Worm (Caenorhabditis elegans) whole organism, L4 larva: ENCODE results near the gene Y73C8B.1.

ENCODE experiments used
- D1046.2 ChIP-seq: fragments of 200-800 bp; sonication (Bioruptor generic); IDR thresholded peaks from 2 replicates; pipeline ENCODE4 v1.3.6; 2022; ENCODE audit warnings: missing genetic modification characterization, missing compliant biosample characterization
- F26F4.8 ChIP-seq: fragments of 200-800 bp; sonication (Bioruptor generic); conservative IDR thresholded peaks from 2 replicates; pipeline ENCODE4 v1.3.6; 2022; ENCODE audit warnings: missing genetic modification characterization, missing compliant biosample characterization
- F49E8.2 ChIP-seq: sonication (generic microtip); optimal IDR thresholded peaks from 2 replicates; lab custom pipeline; 2016; ENCODE audit warnings: missing compliant biosample characterization, mild to moderate bottlenecking, missing genetic modification characterization, borderline replicate concordance
- R02D3.7 ChIP-seq: fragments of 150-350 bp; sonication (generic microtip); optimal IDR thresholded peaks from 3 replicates; lab custom pipeline; 2014; ENCODE audit warnings: missing biosample characterization, missing genetic modification characterization
- T20F7.1 ChIP-seq: fragments of 200-800 bp; sonication (Bioruptor generic); optimal IDR thresholded peaks from 2 replicates; lab custom pipeline; 2018; ENCODE audit warnings: mild to moderate bottlenecking, missing genetic modification characterization, missing compliant biosample characterization
- T26A8.4 ChIP-seq: fragments of 200-800 bp; sonication (Bioruptor generic); IDR thresholded peaks from 2 replicates; pipeline ENCODE4 v1.3.6; 2022; ENCODE audit warnings: missing genetic modification characterization, missing compliant biosample characterization
- Y105C5A.15 ChIP-seq: fragments of 200-800 bp; sonication (Bioruptor generic); IDR thresholded peaks from 2 replicates; pipeline ENCODE4 v1.3.6; 2022; ENCODE audit warnings: missing genetic modification characterization, missing compliant biosample characterization
- Y48G9A.11 ChIP-seq: fragments of 200-800 bp; sonication (Bioruptor generic); IDR thresholded peaks from 2 replicates; pipeline ENCODE4 v1.3.6; 2022; ENCODE audit warnings: missing genetic modification reagents, missing genetic modification characterization, missing compliant biosample characterization
- Y75B8A.6 ChIP-seq: fragments of 200-800 bp; sonication (Bioruptor generic); IDR thresholded peaks from 2 replicates; pipeline ENCODE4 v1.3.6; 2022; ENCODE audit warnings: missing genetic modification reagents, missing genetic modification characterization, missing compliant biosample characterization
- ZK337.2 ChIP-seq: fragments of 200-800 bp; sonication (Bioruptor generic); IDR thresholded peaks from 2 replicates; pipeline ENCODE4 v1.3.6; 2022; ENCODE audit warnings: missing genetic modification reagents, missing genetic modification characterization, missing compliant biosample characterization
- aly-2 ChIP-seq: sonication (generic microtip); optimal IDR thresholded peaks from 2 replicates; lab custom pipeline; 2018; ENCODE audit warnings: missing biosample characterization, missing genetic modification characterization
- arid-1 ChIP-seq: fragments of 200-800 bp; sonication (Bioruptor generic); conservative IDR thresholded peaks from 2 replicates; pipeline ENCODE4 v1.3.6; 2022; ENCODE audit warnings: missing genetic modification reagents, missing genetic modification characterization, missing compliant biosample characterization
- attf-4 ChIP-seq: sonication (generic microtip); optimal IDR thresholded peaks from 3 replicates; lab custom pipeline; 2017; ENCODE audit warnings: missing biosample characterization, missing genetic modification characterization
- ceh-44 ChIP-seq: fragments of 200-800 bp; sonication (Bioruptor generic); IDR thresholded peaks from 2 replicates; pipeline ENCODE4 v1.3.6; 2022; ENCODE audit warnings: missing genetic modification reagents, missing genetic modification characterization, missing compliant biosample characterization
- ceh-82 ChIP-seq: sonication (generic microtip); optimal IDR thresholded peaks from 2 replicates; lab custom pipeline; 2017; ENCODE audit warnings: missing biosample characterization, missing genetic modification characterization
- ctbp-1 ChIP-seq: fragments of 200-800 bp; sonication (Bioruptor generic); IDR thresholded peaks from 2 replicates; pipeline ENCODE4 v1.3.6; 2022; ENCODE audit warnings: missing genetic modification reagents, missing genetic modification characterization, missing compliant biosample characterization
- dmd-8 ChIP-seq: fragments of 200-800 bp; sonication (Bioruptor generic); IDR thresholded peaks from 2 replicates; pipeline ENCODE4 v1.3.6; 2022; ENCODE audit warnings: missing genetic modification characterization, missing compliant biosample characterization
- dmd-9 ChIP-seq: fragments of 200-800 bp; sonication (Bioruptor generic); IDR thresholded peaks from 2 replicates; pipeline ENCODE4 v1.3.6; 2022; ENCODE audit warnings: missing genetic modification reagents, missing genetic modification characterization, missing compliant biosample characterization
- egl-43 ChIP-seq: fragments of 200-800 bp; sonication (Bioruptor generic); IDR thresholded peaks from 2 replicates; pipeline ENCODE4 v1.3.6; 2022; ENCODE audit warnings: missing genetic modification reagents, missing genetic modification characterization, missing compliant biosample characterization
- fos-1 ChIP-seq: fragments of 150-350 bp; optimal IDR thresholded peaks from 2 replicates; lab custom pipeline; 2014; ENCODE audit warnings: missing biosample characterization, missing genetic modification characterization
- jun-1 ChIP-seq: fragments of 150-350 bp; optimal IDR thresholded peaks from 2 replicates; lab custom pipeline; 2014; ENCODE audit warnings: missing biosample characterization, missing genetic modification reagents, missing genetic modification characterization
- lim-7 ChIP-seq: fragments of 200-800 bp; sonication (Bioruptor generic); IDR thresholded peaks from 2 replicates; pipeline ENCODE4 v1.3.6; 2022; ENCODE audit warnings: missing genetic modification characterization, missing compliant biosample characterization
- lin-1 ChIP-seq: fragments of 200-800 bp; sonication (Bioruptor generic); IDR thresholded peaks from 2 replicates; pipeline ENCODE4 v1.3.6; 2022; ENCODE audit warnings: missing genetic modification reagents, missing genetic modification characterization, missing compliant biosample characterization
- lin-29 ChIP-seq: fragments of 200-800 bp; sonication (Bioruptor generic); IDR thresholded peaks from 2 replicates; pipeline ENCODE4 v1.3.6; 2022; ENCODE audit warnings: missing genetic modification reagents, missing genetic modification characterization, missing compliant biosample characterization
- madf-5 ChIP-seq, 2 experiments: fragments of 200-800 bp; sonication (Bioruptor generic); IDR thresholded peaks; 2 replicates each; pipeline ENCODE4 v1.3.6; 2022; ENCODE audit warnings: missing compliant biosample characterization in 2 of 2, missing genetic modification characterization in 2 of 2
- mdt-29 ChIP-seq: fragments of 200-800 bp; sonication (Bioruptor generic); IDR thresholded peaks from 2 replicates; pipeline ENCODE4 v1.3.6; 2022; ENCODE audit warnings: missing genetic modification reagents, missing genetic modification characterization, missing compliant biosample characterization
- nhr-10 ChIP-seq: fragments of 150-350 bp; optimal IDR thresholded peaks from 2 replicates; lab custom pipeline; 2014; ENCODE audit warnings: missing biosample characterization, missing genetic modification characterization
- nhr-11 ChIP-seq: fragments of 150-350 bp; optimal IDR thresholded peaks from 2 replicates; lab custom pipeline; 2014; ENCODE audit warnings: missing biosample characterization, missing genetic modification characterization
- php-3 ChIP-seq: fragments of 200-800 bp; sonication (Bioruptor generic); IDR thresholded peaks from 2 replicates; pipeline ENCODE4 v1.3.6; 2022; ENCODE audit warnings: missing genetic modification reagents, missing genetic modification characterization, missing compliant biosample characterization
- set-16 ChIP-seq: fragments of 200-800 bp; sonication (Bioruptor generic); IDR thresholded peaks from 2 replicates; pipeline ENCODE4 v1.3.6; 2022; ENCODE audit warnings: missing genetic modification reagents, missing genetic modification characterization, missing compliant biosample characterization
- snpc-1.2 ChIP-seq: fragments of 200-800 bp; sonication (Bioruptor generic); IDR thresholded peaks from 2 replicates; pipeline ENCODE4 v1.3.6; 2022; ENCODE audit warnings: missing genetic modification reagents, missing genetic modification characterization, missing compliant biosample characterization
- snpc-4 ChIP-seq: fragments of 150-350 bp; optimal IDR thresholded peaks from 2 replicates; lab custom pipeline; 2014; ENCODE audit warnings: missing biosample characterization, missing genetic modification characterization
- spr-3 ChIP-seq: fragments of 200-800 bp; sonication (Bioruptor generic); optimal IDR thresholded peaks from 2 replicates; lab custom pipeline; 2018; ENCODE audit warnings: mild to moderate bottlenecking, missing genetic modification characterization, missing compliant biosample characterization
- tag-97 ChIP-seq: fragments of 200-800 bp; sonication (Bioruptor generic); IDR thresholded peaks from 2 replicates; pipeline ENCODE4 v1.3.6; 2022; ENCODE audit warnings: missing genetic modification characterization, missing compliant biosample characterization
- tra-1 ChIP-seq: fragments of 200-800 bp; sonication (Bioruptor generic); IDR thresholded peaks from 2 replicates; pipeline ENCODE4 v1.3.6; 2022; ENCODE audit warnings: missing genetic modification reagents, missing genetic modification characterization, missing compliant biosample characterization
- unc-130 ChIP-seq: sonication (generic microtip); optimal IDR thresholded peaks from 2 replicates; lab custom pipeline; 2016; ENCODE audit warnings: missing genetic modification reagents, missing genetic modification characterization, missing compliant biosample characterization
- unc-62 ChIP-seq, 3 experiments: fragments of 150-350 bp in 1 of 3; sonication (generic microtip); optimal IDR thresholded peaks in 2 of 3; peaks in 1 of 3; 1 replicate in 1 of 3; 2 replicates in 2 of 3; lab custom pipeline; 2014 to 2017; ENCODE audit warnings: missing biosample characterization in 3 of 3, missing genetic modification characterization in 3 of 3, missing genetic modification reagents in 3 of 3, missing genotype in 1 of 3
- vab-7 ChIP-seq: fragments of 200-800 bp; sonication (Bioruptor generic); IDR thresholded peaks from 2 replicates; pipeline ENCODE4 v1.3.6; 2022; ENCODE audit warnings: missing genetic modification reagents, missing genetic modification characterization, missing compliant biosample characterization
- zip-2 ChIP-seq: fragments of 150-350 bp; optimal IDR thresholded peaks from 2 replicates; lab custom pipeline; 2014; ENCODE audit warnings: missing biosample characterization, missing genetic modification characterization
- ztf-7 ChIP-seq: fragments of 150-350 bp; optimal IDR thresholded peaks from 2 replicates; lab custom pipeline; 2014; ENCODE audit warnings: missing biosample characterization, missing genetic modification characterization

The Y73C8B.1 gene

DNA sequence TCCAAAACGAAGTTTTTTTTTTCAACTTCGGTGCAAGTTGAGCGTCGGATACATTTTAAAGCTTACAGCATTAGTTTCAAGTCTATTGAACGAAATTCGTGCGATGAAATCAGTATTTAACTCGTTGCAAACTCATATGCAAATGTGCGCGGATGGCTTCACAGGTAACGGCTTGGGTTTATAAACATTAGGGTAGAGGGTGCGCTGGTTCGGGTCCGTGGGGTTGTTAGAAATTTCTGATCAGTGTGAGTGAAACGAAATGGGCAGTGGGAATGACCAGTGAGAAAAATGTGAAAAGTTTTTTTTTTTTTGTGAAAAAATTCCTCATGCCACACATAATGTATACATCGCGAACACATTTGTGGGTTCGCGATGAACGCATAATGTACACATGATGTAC lies 33.5 kb downstream of the Y73C8B.1 start:
- no peak for TF ChIP-seq nhr-11 (tag; lab: Kevin White, UChicago)
- no peak for TF ChIP-seq fos-1 (tag; lab: Kevin White, UChicago)
- TF ChIP-seq madf-5 (GFP tag; IDR thresholded peaks at IDR 0.05; lab: Robert Waterston, UW) = peak in 1 of 2 experiments; percentile 31; a peak in 1 of 4 replicates
- peak; percentile 80 for TF ChIP-seq egl-43
- no peak for TF ChIP-seq R02D3.7 (tag; lab: Kevin White, UChicago)
- peak; percentile 66 for TF ChIP-seq F49E8.2 (tag; lab: Kevin White, UChicago)
- no peak for TF ChIP-seq spr-3 (GFP tag; lab: Kevin White, UChicago)
- no peak for TF ChIP-seq zip-2 (tag; lab: Kevin White, UChicago)
- 0 out of 2 replicates have a peak, but pooled peaks have one; percentile 23 for TF ChIP-seq dmd-9
- TF ChIP-seq Y48G9A.11 = peak; percentile 61
- TF ChIP-seq D1046.2 = peak; percentile 58; the same call in 1 of the 2 replicates
- peak; percentile 63 for TF ChIP-seq vab-7 (GFP tag; lab: Robert Waterston, UW)
- TF ChIP-seq unc-62 (GFP tag; optimal IDR thresholded peaks at IDR 0.05 in 1 of 2; lab: Kevin White, UChicago) = peak in 1 of 2 experiments; percentile 44
- TF ChIP-seq unc-62 (tag; optimal IDR thresholded peaks at IDR 0.05; lab: Kevin White, UChicago) = no peak
- TF ChIP-seq mdt-29 = peak; percentile 34; the same call in 1 of the 2 replicates
- peak; percentile 71; the same call in 1 of the 2 replicates for TF ChIP-seq F26F4.8 (GFP tag; lab: Robert Waterston, UW)
- TF ChIP-seq tra-1 = 0 out of 2 replicates have a peak, but pooled peaks have one; percentile 52
- TF ChIP-seq dmd-8 = peak; percentile 82
- TF ChIP-seq lim-7 (GFP tag; lab: Robert Waterston, UW) = peak; percentile 62; the same call in 1 of the 2 replicates
- no peak for TF ChIP-seq ceh-82 (tag; lab: Kevin White, UChicago)
- TF ChIP-seq ztf-7 (tag; lab: Kevin White, UChicago) = no peak
- no peak for TF ChIP-seq php-3 (GFP tag; lab: Robert Waterston, UW)
- TF ChIP-seq ctbp-1 (GFP tag; lab: Robert Waterston, UW) = peak; percentile 47; the same call in 1 of the 2 replicates
- TF ChIP-seq jun-1 (tag; lab: Kevin White, UChicago) = no peak
- TF ChIP-seq Y75B8A.6 = 0 out of 2 replicates have a peak, but pooled peaks have one; percentile 14
- no peak for TF ChIP-seq snpc-4 (tag; lab: Kevin White, UChicago)
- 0 out of 2 replicates have a peak, but pooled peaks have one; percentile 16 for TF ChIP-seq ceh-44 (GFP tag; lab: Robert Waterston, UW)
- TF ChIP-seq lin-1 (GFP tag; lab: Robert Waterston, UW) = 0 out of 2 replicates have a peak, but pooled peaks have one; percentile 42
- no peak for TF ChIP-seq attf-4 (tag; lab: Kevin White, UChicago)
- peak; percentile 28 for TF ChIP-seq unc-130
- no peak for TF ChIP-seq T26A8.4 (GFP tag; lab: Robert Waterston, UW)
- TF ChIP-seq lin-29 = no peak
- peak; percentile 86 for TF ChIP-seq snpc-1.2 (GFP tag; lab: Robert Waterston, UW)
- TF ChIP-seq arid-1 = peak; percentile 51; the same call in 1 of the 2 replicates
- TF ChIP-seq, all 104 proteins: peak for 20

DNA sequence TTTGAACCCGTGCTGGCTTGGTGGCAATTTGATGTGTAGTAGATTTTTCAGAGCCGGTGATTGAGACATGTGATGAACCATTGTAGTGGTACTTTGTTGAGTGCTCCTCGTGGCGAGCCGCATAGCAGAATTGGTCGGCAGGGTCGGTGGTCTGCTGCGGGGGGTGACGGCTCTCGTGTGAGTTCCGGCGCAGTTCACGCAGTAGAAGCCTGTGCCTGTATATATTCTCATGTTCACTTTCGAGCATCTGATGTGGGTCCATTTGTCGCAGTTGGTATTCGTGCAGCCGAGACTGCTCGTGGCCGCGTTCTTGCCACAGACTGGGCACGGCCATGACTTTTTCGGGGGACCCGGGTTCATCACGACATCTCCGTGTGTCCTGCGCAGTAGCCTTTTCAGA lies 34.4 kb downstream of the Y73C8B.1 start:
- TF ChIP-seq set-16 (GFP tag; lab: Robert Waterston, UW) (peak; percentile 62), tag-97 (GFP tag; lab: Robert Waterston, UW) (no peak), nhr-10 (no peak)

DNA sequence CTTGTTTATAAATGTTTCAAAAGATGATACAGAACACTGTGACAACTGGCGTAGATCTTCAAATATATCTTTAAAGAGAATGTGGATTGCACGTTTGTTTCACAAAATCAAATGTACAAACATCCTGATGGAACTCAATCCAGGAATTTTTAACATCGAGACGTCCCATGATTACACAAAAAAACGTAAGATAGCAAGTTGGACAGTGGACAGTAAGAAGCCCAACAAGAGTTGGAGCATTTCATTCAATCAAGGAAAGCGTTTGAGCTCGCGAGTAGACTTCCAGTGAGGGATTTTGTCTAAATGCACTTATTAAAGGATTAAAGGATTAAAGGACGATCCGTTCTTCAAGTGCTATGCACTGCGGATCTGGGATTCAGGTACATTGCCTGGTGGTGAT lies 37.4 kb downstream of the Y73C8B.1 start, which contains the start of gene C36C5.12:
TSS of gene C36C5.12 (minus strand) at position 101 of the 400 bp plus-strand sequence.
- TF ChIP-seq F26F4.8 (GFP tag; lab: Robert Waterston, UW) (no peak), aly-2 (tag; lab: Kevin White, UChicago) (no peak), ZK337.2 (no peak), Y105C5A.15 (GFP tag; lab: Robert Waterston, UW) (no peak), T20F7.1 (no peak), set-16 (GFP tag; lab: Robert Waterston, UW) (no peak)
